Worm (Caenorhabditis elegans) whole organism, L1 larva: ENCODE results near the gene M7.7.

Experiments used
- C34B4.2 ChIP-seq: sonication (generic microtip); optimal IDR thresholded peaks from 2 replicates; lab custom pipeline; 2017; ENCODE audit warnings: mild to moderate bottlenecking, missing genetic modification characterization, missing compliant biosample characterization
- aha-1 ChIP-seq: fragments of 150-350 bp; optimal IDR thresholded peaks from 2 replicates; lab custom pipeline; 2014; ENCODE audit warnings: missing biosample characterization, missing genetic modification characterization
- alr-1 ChIP-seq: fragments of 200-800 bp; sonication (Bioruptor generic); optimal IDR thresholded peaks from 2 replicates; lab custom pipeline; 2018; ENCODE audit warnings: borderline replicate concordance, mild to moderate bottlenecking, missing genetic modification characterization, missing compliant biosample characterization
- aly-2 ChIP-seq: fragments of 150-350 bp; optimal IDR thresholded peaks from 2 replicates; lab custom pipeline; 2014; ENCODE audit warnings: missing biosample characterization, missing genetic modification characterization
- ceh-63 ChIP-seq: fragments of 200-800 bp; sonication (Bioruptor generic); optimal IDR thresholded peaks from 2 replicates; lab custom pipeline; 2018; ENCODE audit warnings: mild to moderate bottlenecking, missing genetic modification characterization, missing compliant biosample characterization
- ceh-82 ChIP-seq, 3 experiments: fragments of 150-350 bp in 1 of 3; sonication (generic microtip) in 2 of 3; optimal IDR thresholded peaks; 2 replicates each; lab custom pipeline; 2014 to 2017; ENCODE audit warnings: missing biosample characterization in 3 of 3, missing genetic modification characterization in 3 of 3
- ceh-88 ChIP-seq: fragments of 200-800 bp; sonication (Bioruptor generic); IDR thresholded peaks from 2 replicates; pipeline ENCODE4 v1.3.6; 2022; ENCODE audit warnings: missing genetic modification characterization, missing compliant biosample characterization
- ces-1 ChIP-seq: fragments of 150-350 bp; optimal IDR thresholded peaks from 2 replicates; lab custom pipeline; 2014; ENCODE audit warnings: missing biosample characterization, missing genetic modification reagents, missing genetic modification characterization
- efl-1 ChIP-seq, 4 experiments: fragments of 150-350 bp; optimal IDR thresholded peaks in 3 of 4; peaks in 1 of 4; 1 replicate in 1 of 4; 2 replicates in 3 of 4; lab custom pipeline; 2014; ENCODE audit warnings: missing biosample characterization in 2 of 4, missing genetic modification characterization in 2 of 4, missing genetic modification reagents in 2 of 4
- elt-2 ChIP-seq: sonication (generic microtip); optimal IDR thresholded peaks from 2 replicates; lab custom pipeline; 2016; ENCODE audit warnings: missing genetic modification characterization, mild to moderate bottlenecking, inconsistent platforms, missing compliant biosample characterization, missing genetic modification reagents
- elt-3 ChIP-seq, 6 experiments: fragments of 150-350 bp in 1 of 6; sonication (generic microtip); optimal IDR thresholded peaks; 2 replicates each; lab custom pipeline; 2017 to 2018; ENCODE audit warnings: missing biosample characterization in 6 of 6, missing genetic modification characterization in 6 of 6, inconsistent platforms in 1 of 6
- ets-5 ChIP-seq: fragments of 200-800 bp; sonication (Bioruptor generic); IDR thresholded peaks from 2 replicates; pipeline ENCODE4 v1.3.6; 2022; ENCODE audit warnings: missing genetic modification characterization, missing compliant biosample characterization
- fkh-4 ChIP-seq: sonication (generic microtip); optimal IDR thresholded peaks from 2 replicates; lab custom pipeline; 2016; ENCODE audit warnings: missing compliant biosample characterization, missing genetic modification characterization, borderline replicate concordance
- grh-1 ChIP-seq: fragments of 200-800 bp; sonication (Bioruptor generic); IDR thresholded peaks from 2 replicates; pipeline ENCODE4 v1.3.6; 2022; ENCODE audit warnings: missing genetic modification reagents, missing genetic modification characterization, missing compliant biosample characterization
- hlh-4 ChIP-seq: sonication (generic microtip); optimal IDR thresholded peaks from 2 replicates; lab custom pipeline; 2016; ENCODE audit warnings: mild to moderate bottlenecking, missing genetic modification characterization, missing compliant biosample characterization
- isw-1 ChIP-seq: fragments of 200-800 bp; sonication (Bioruptor generic); IDR thresholded peaks from 2 replicates; pipeline ENCODE4 v1.3.6; 2022; ENCODE audit warnings: missing genetic modification characterization, missing compliant biosample characterization
- jun-1 ChIP-seq: fragments of 150-350 bp; optimal IDR thresholded peaks from 2 replicates; lab custom pipeline; 2014; ENCODE audit warnings: missing biosample characterization, missing genetic modification reagents, missing genetic modification characterization
- lin-35 ChIP-seq, 2 experiments: fragments of 150-350 bp; optimal IDR thresholded peaks; 2 replicates each; lab custom pipeline; 2014; ENCODE audit warnings: missing biosample characterization in 2 of 2, missing genetic modification characterization in 2 of 2, missing genetic modification reagents in 2 of 2
- lin-39 ChIP-seq: fragments of 150-350 bp; optimal IDR thresholded peaks from 2 replicates; lab custom pipeline; 2014; ENCODE audit warnings: missing biosample characterization, missing genetic modification reagents, missing genetic modification characterization
- mab-9 ChIP-seq: fragments of 200-800 bp; sonication (Bioruptor generic); IDR thresholded peaks from 2 replicates; pipeline ENCODE4 v1.3.6; 2022; ENCODE audit warnings: missing genetic modification reagents, missing genetic modification characterization, missing compliant biosample characterization
- mdl-1 ChIP-seq, 2 experiments: fragments of 150-350 bp; optimal IDR thresholded peaks; 2 replicates each; lab custom pipeline; 2014 to 2017; ENCODE audit warnings: missing biosample characterization in 2 of 2, missing genetic modification characterization in 2 of 2, inconsistent platforms in 1 of 2
- mef-2 ChIP-seq: fragments of 150-350 bp; optimal IDR thresholded peaks from 2 replicates; lab custom pipeline; 2014; ENCODE audit warnings: missing biosample characterization, missing genetic modification characterization
- nhr-47 ChIP-seq: sonication (generic microtip); optimal IDR thresholded peaks from 2 replicates; lab custom pipeline; 2016; ENCODE audit warnings: mild to moderate bottlenecking, missing genetic modification characterization, moderate library complexity, missing compliant biosample characterization
- nhr-71 ChIP-seq: sonication (generic microtip); optimal IDR thresholded peaks from 2 replicates; lab custom pipeline; 2016; ENCODE audit warnings: mild to moderate bottlenecking, missing genetic modification characterization, moderate library complexity, missing compliant biosample characterization
- nhr-76 ChIP-seq: sonication (generic microtip); optimal IDR thresholded peaks from 2 replicates; lab custom pipeline; 2017; ENCODE audit warnings: missing biosample characterization, missing genetic modification characterization
- nhr-77 ChIP-seq: fragments of 150-350 bp; optimal IDR thresholded peaks from 2 replicates; lab custom pipeline; 2014; ENCODE audit warnings: missing biosample characterization, missing genetic modification characterization
- nhr-84 ChIP-seq: sonication (generic microtip); optimal IDR thresholded peaks from 2 replicates; lab custom pipeline; 2017; ENCODE audit warnings: missing biosample characterization, missing genetic modification characterization
- nhr-85 ChIP-seq: sonication (generic microtip); peaks from one replicate; lab custom pipeline; 2016; ENCODE audit warnings: missing genetic modification characterization, inconsistent platforms, missing compliant biosample characterization
- pag-3 ChIP-seq: sonication (generic microtip); optimal IDR thresholded peaks from 2 replicates; lab custom pipeline; 2017; ENCODE audit warnings: missing genetic modification characterization, mild to moderate bottlenecking, missing compliant biosample characterization, antibody characterized with exemption, borderline replicate concordance; ENCODE audit not compliant: insufficient read depth
- pqm-1 ChIP-seq: sonication (generic microtip); optimal IDR thresholded peaks from 3 replicates; lab custom pipeline; 2017; ENCODE audit warnings: missing biosample characterization, missing genetic modification characterization
- snpc-4 ChIP-seq: fragments of 150-350 bp; optimal IDR thresholded peaks from 2 replicates; lab custom pipeline; 2014; ENCODE audit warnings: missing biosample characterization, missing genetic modification characterization
- swsn-7 ChIP-seq: sonication (generic microtip); optimal IDR thresholded peaks from 2 replicates; lab custom pipeline; 2016; ENCODE audit warnings: missing genetic modification characterization, missing compliant biosample characterization
- unc-130 ChIP-seq: fragments of 150-350 bp; optimal IDR thresholded peaks from 2 replicates; lab custom pipeline; 2017; ENCODE audit warnings: missing biosample characterization, missing genetic modification characterization, inconsistent platforms
- unc-62 ChIP-seq: fragments of 150-350 bp; optimal IDR thresholded peaks from 2 replicates; lab custom pipeline; 2014; ENCODE audit warnings: missing biosample characterization, missing genetic modification reagents, missing genetic modification characterization
- xbp-1 ChIP-seq: sonication (generic microtip); optimal IDR thresholded peaks from 2 replicates; lab custom pipeline; 2016; ENCODE audit warnings: missing genetic modification characterization, missing compliant biosample characterization
- zag-1 ChIP-seq: fragments of 150-350 bp; optimal IDR thresholded peaks from 2 replicates; lab custom pipeline; 2014; ENCODE audit warnings: missing biosample characterization, missing genetic modification characterization

The M7.7 gene

ce11 chrIV:11089527-11089926, at the start of gene M7.7:
Gene M7.7 (plus strand): TSS chrIV:11089827.
- TF ChIP-seq nhr-85 = no peak
- no peak for TF ChIP-seq unc-62 (GFP tag; lab: Kevin White, UChicago)
- no peak for TF ChIP-seq lin-35 (GFP tag; optimal IDR thresholded peaks at IDR 0.05; lab: Kevin White, UChicago)
- TF ChIP-seq mef-2 (tag; lab: Kevin White, UChicago) = no peak
- TF ChIP-seq alr-1 (tag; lab: Kevin White, UChicago) = no peak
- TF ChIP-seq nhr-77 (tag; lab: Kevin White, UChicago) = no peak
- TF ChIP-seq fkh-4 = no peak
- no peak for TF ChIP-seq pag-3 (tag; lab: Kevin White, UChicago)
- TF ChIP-seq jun-1 = no peak
- no peak for TF ChIP-seq lin-39 (tag; lab: Kevin White, UChicago)
- no peak for TF ChIP-seq mab-9 (GFP tag; lab: Robert Waterston, UW)
- TF ChIP-seq ceh-63 = no peak
- no peak for TF ChIP-seq mdl-1 (tag; optimal IDR thresholded peaks at IDR 0.05; lab: Kevin White, UChicago)
- no peak for TF ChIP-seq nhr-76 (tag; lab: Kevin White, UChicago)
- no peak for TF ChIP-seq efl-1 (optimal IDR thresholded peaks at IDR 0.05; lab: Kevin White, UChicago)
- no peak for TF ChIP-seq efl-1 (GFP tag; optimal IDR thresholded peaks at IDR 0.05 in 1 of 2; lab: Kevin White, UChicago)
- no peak for TF ChIP-seq swsn-7 (tag; lab: Kevin White, UChicago)
- no peak for TF ChIP-seq elt-3 (tag; optimal IDR thresholded peaks at IDR 0.05; lab: Kevin White, UChicago)
- TF ChIP-seq pqm-1 (tag; lab: Kevin White, UChicago) = no peak
- no peak for TF ChIP-seq nhr-84 (tag; lab: Kevin White, UChicago)
- TF ChIP-seq ces-1 (GFP tag; lab: Kevin White, UChicago) = no peak

- TF ChIP-seq C34B4.2 (no peak), isw-1 (no peak), ces-1 (GFP tag; lab: Kevin White, UChicago) (no peak), mef-2 (tag; lab: Kevin White, UChicago) (no peak)
Observed at ce11 chrIV:11044377-11044776, 45.2 kb upstream of the M7.7 start.

- no peak for TF ChIP-seq lin-39 (tag; lab: Kevin White, UChicago)
- no peak for TF ChIP-seq xbp-1 (tag; lab: Kevin White, UChicago)
- no peak for TF ChIP-seq swsn-7 (tag; lab: Kevin White, UChicago)
- no peak for TF ChIP-seq aly-2
- no peak for TF ChIP-seq unc-130
- TF ChIP-seq elt-2 (tag; lab: Kevin White, UChicago) = no peak
- no peak for TF ChIP-seq grh-1 (GFP tag; lab: Robert Waterston, UW)
- TF ChIP-seq zag-1 = no peak
- TF ChIP-seq ceh-88 (GFP tag; lab: Robert Waterston, UW) = no peak
- TF ChIP-seq, all 84 proteins: peak for 0
Observed at ce11 chrIV:11048871-11049270, 40.8 kb upstream of the M7.7 start, which contains the start of gene F36H1.11. Gene F36H1.11 (plus strand): TSS chrIV:11049171.

ce11 chrIV:11049806-11050205, 39.8 kb upstream of the M7.7 start, which contains the start of gene F36H1.3:
Gene F36H1.3 (plus strand): TSS chrIV:11050128.
- no peak for TF ChIP-seq nhr-47 (tag; lab: Kevin White, UChicago)
- no peak for TF ChIP-seq hlh-4 (tag; lab: Kevin White, UChicago)
- TF ChIP-seq nhr-71 (tag; lab: Kevin White, UChicago) = no peak
- TF ChIP-seq, all 84 proteins: peak for 0

- TF ChIP-seq aha-1 (no peak), lin-39 (tag; lab: Kevin White, UChicago) (no peak), snpc-4 (tag; lab: Kevin White, UChicago) (no peak), ceh-82 (tag; optimal IDR thresholded peaks at IDR 0.05; lab: Kevin White, UChicago) (no peak), grh-1 (GFP tag; lab: Robert Waterston, UW) (no peak), ets-5 (GFP tag; lab: Robert Waterston, UW) (no peak), mdl-1 (tag; optimal IDR thresholded peaks at IDR 0.05; lab: Kevin White, UChicago) (no peak)
Observed at ce11 chrIV:11051963-11052362, 37.7 kb upstream of the M7.7 start.
